Fruit fly (Drosophila melanogaster): ENCODE data around the gene eloF.

dm6 chr3R:9774821-9775220 lies 39.1 kb upstream of the eloF start, which contains the start of gene topi:
- TF ChIP-seq CG10348 (GFP tag; IDR thresholded peaks at IDR 0.05) (no peak), CG4496 (GFP tag; IDR thresholded peaks at IDR 0.05) (no peak), CG14655 (GFP tag; optimal IDR thresholded peaks at IDR 0.05) (no peak), CG9948 (tag; optimal IDR thresholded peaks at IDR 0.05) (no peak), D1 (tag; optimal IDR thresholded peaks at IDR 0.05) (no peak), Pif1A (GFP tag; optimal IDR thresholded peaks at IDR 0.05) (no peak), Ets98B (GFP tag; IDR thresholded peaks at IDR 0.05) (no peak)

All from whole organism, pupa.